Fruit fly (Drosophila melanogaster): ENCODE measurements around the gene beat-Vb.
A peak's percentile ranks its signal among the peaks of the same experiment; 100 is the strongest.

Gene beat-Vb

dm6 chr3R:12980628-12981219 is 64.9 kb downstream of the beat-Vb start, which contains the start of gene Paip2 (continued):
- TF ChIP-seq CG31224 (GFP tag; IDR thresholded peaks at IDR 0.05) (no peak), Ravus (GFP tag; IDR thresholded peaks at IDR 0.05) (no peak), tio (GFP tag; optimal IDR thresholded peaks at IDR 0.05) (no peak), Optix (GFP tag; IDR thresholded peaks at IDR 0.05) (no peak), CG12769 (tag; optimal IDR thresholded peaks at IDR 0.05) (peak; percentile 24), hkb (optimal IDR thresholded peaks at IDR 0.05) (no peak), hkb (GFP tag; IDR thresholded peaks at IDR 0.05) (0 out of 2 replicates have a peak, but pooled peaks have one; percentile 25), CG14050 (GFP tag; IDR thresholded peaks at IDR 0.05) (no peak), CG10431 (GFP tag; optimal IDR thresholded peaks at IDR 0.05) (no peak), CG10565 (GFP tag; optimal IDR thresholded peaks at IDR 0.05) (no peak), Doc3 (GFP tag; IDR thresholded peaks at IDR 0.05; ENCODE audit: partially characterized antibody) (peak; percentile 98), pzg (GFP tag; optimal IDR thresholded peaks at IDR 0.05) (peak; percentile 87), Dfd (GFP tag; optimal IDR thresholded peaks at IDR 0.05) (no peak), CTCF (GFP tag; optimal IDR thresholded peaks at IDR 0.05) (peak; percentile 91), Gug (GFP tag; IDR thresholded peaks at IDR 0.05) (no peak), wor (GFP tag; IDR thresholded peaks at IDR 0.05) (no peak), CG1647 (GFP tag; optimal IDR thresholded peaks at IDR 0.05) (no peak), CG7786 (GFP tag; optimal IDR thresholded peaks at IDR 0.05) (peak; percentile 9), CG4282 (GFP tag; optimal IDR thresholded peaks at IDR 0.05) (no peak), dysf (GFP tag; IDR thresholded peaks at IDR 0.05) (no peak), z (GFP tag; IDR thresholded peaks at IDR 0.05) (no peak), HmgZ (tag; optimal IDR thresholded peaks at IDR 0.05) (peak; percentile 43), CoRest (tag; optimal IDR thresholded peaks at IDR 0.05) (peak; percentile 67), MBD-R2 (GFP tag; IDR thresholded peaks at IDR 0.05) (no peak; the same call in 1 of the 2 replicates), eve (GFP tag; optimal IDR thresholded peaks at IDR 0.05) (no peak), Eip74EF (GFP tag; optimal IDR thresholded peaks at IDR 0.05) (no peak), crp (GFP tag; optimal IDR thresholded peaks at IDR 0.05) (no peak), CG9727 (GFP tag; optimal IDR thresholded peaks at IDR 0.05) (no peak), CG3065 (GFP tag; optimal IDR thresholded peaks at IDR 0.05) (no peak), GATAe (GFP tag; conservative IDR thresholded peaks at IDR 0.05) (no peak), nom (GFP tag; optimal IDR thresholded peaks at IDR 0.05) (no peak), Jarid2 (GFP tag; optimal IDR thresholded peaks at IDR 0.05) (peak; percentile 2), CG18599 (GFP tag; optimal IDR thresholded peaks at IDR 0.05) (no peak), fd64A (GFP tag; optimal IDR thresholded peaks at IDR 0.05) (no peak), aop (GFP tag; IDR thresholded peaks at IDR 0.05) (no peak), CG11398 (GFP tag; optimal IDR thresholded peaks at IDR 0.05) (no peak), CG12155 (GFP tag; optimal IDR thresholded peaks at IDR 0.05) (peak; percentile 9), tx (GFP tag; optimal IDR thresholded peaks at IDR 0.05) (no peak), Pdp1 (GFP tag; optimal IDR thresholded peaks at IDR 0.05) (peak in 1 of 2 experiments; percentile 84), Bgb (GFP tag; IDR thresholded peaks at IDR 0.05; ENCODE audit: partially characterized antibody) (peak; percentile 97), CG15514 (GFP tag; optimal IDR thresholded peaks at IDR 0.05) (peak; percentile 67), Oli (tag; optimal IDR thresholded peaks at IDR 0.05) (no peak), bsh (GFP tag; optimal IDR thresholded peaks at IDR 0.05) (no peak), Blimp-1 (GFP tag; optimal IDR thresholded peaks at IDR 0.05) (no peak), nerfin-1 (tag; optimal IDR thresholded peaks at IDR 0.05) (peak; percentile 31), CG9876 (GFP tag; optimal IDR thresholded peaks at IDR 0.05) (no peak), pnt (GFP tag; optimal IDR thresholded peaks at IDR 0.05) (no peak), Mrtf (GFP tag; IDR thresholded peaks at IDR 0.05) (no peak), YL-1 (GFP tag; optimal IDR thresholded peaks at IDR 0.05) (peak; percentile 73), CG11093 (GFP tag; IDR thresholded peaks at IDR 0.05) (no peak), nmo (GFP tag; optimal IDR thresholded peaks at IDR 0.05) (peak; percentile 71)

All from whole organism, embryonic.